Worm (Caenorhabditis elegans): ENCODE results near the gene slc-17.5.

- TF ChIP-seq ama-1 (optimal IDR thresholded peaks at IDR 0.05) (peak; percentile 48), flt-1 (GFP tag; IDR thresholded peaks at IDR 0.05) (no peak), tbx-11 (GFP tag; IDR thresholded peaks at IDR 0.05) (no peak), hmg-4 (GFP tag; optimal IDR thresholded peaks at IDR 0.05) (no peak), ceh-36 (tag; optimal IDR thresholded peaks at IDR 0.05) (no peak)
Measured at ce11 chrV:8247311-8248105, 37.2 kb downstream of the slc-17.5 start.

All from whole organism, early embryonic.